Worm (Caenorhabditis elegans): Measurements from ENCODE around the gene C23H3.2.

The C23H3.2 gene

DNA sequence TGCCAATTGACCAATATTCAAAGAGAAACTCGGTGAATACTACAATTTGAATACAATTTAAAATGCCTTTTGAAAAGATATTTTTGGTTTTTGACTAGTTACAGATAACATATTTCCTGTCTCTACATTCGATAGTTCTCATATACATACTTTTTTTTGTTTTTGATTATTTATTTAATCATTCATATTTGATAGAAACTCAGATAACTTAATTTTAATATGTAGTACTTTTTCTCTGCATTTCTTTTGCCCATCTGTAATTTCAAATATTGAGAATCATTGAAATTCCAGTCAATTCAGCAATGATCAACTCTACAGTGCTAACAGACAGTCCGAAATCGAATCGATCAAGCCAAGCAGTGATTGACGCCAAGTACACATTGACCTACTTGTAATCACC lies at the start of gene C23H3.2:
C23H3.2 (plus strand) TSS at position 301 of the 400 bp plus-strand sequence.
- TF ChIP-seq unc-62 (GFP tag; optimal IDR thresholded peaks at IDR 0.05), result no peak

DNA sequence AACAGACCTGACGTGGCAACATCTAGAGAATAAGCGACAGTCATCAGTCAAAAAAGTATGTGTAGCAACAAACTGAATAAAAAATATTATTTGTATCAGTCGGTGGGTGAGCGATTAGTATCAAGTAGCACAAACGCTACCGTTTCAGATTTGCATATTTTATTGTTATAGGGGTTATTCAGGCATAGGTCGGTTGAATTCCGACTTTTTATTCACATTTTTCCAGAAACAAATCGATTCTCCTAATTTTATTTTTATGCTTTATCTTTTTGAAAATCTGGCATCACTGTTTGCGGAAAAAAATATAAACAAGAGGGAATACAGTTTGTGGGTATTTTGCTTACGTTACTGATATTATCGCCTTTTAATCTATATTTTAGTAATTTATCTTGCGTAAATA lies 49.3 kb upstream of the C23H3.2 start, which contains the start of gene best-4:
best-4 (minus strand) TSS at position 101 of the 400 bp plus-strand sequence.
- no peak for TF ChIP-seq unc-62 (GFP tag; optimal IDR thresholded peaks at IDR 0.05)

ce11 chrII:12685-13084 lies 48.4 kb upstream of the C23H3.2 start, which contains the start of gene best-3:
TSS of gene best-3 (plus strand) at chrII:12985.
- TF ChIP-seq unc-62 (GFP tag; optimal IDR thresholded peaks at IDR 0.05), result no peak

DNA sequence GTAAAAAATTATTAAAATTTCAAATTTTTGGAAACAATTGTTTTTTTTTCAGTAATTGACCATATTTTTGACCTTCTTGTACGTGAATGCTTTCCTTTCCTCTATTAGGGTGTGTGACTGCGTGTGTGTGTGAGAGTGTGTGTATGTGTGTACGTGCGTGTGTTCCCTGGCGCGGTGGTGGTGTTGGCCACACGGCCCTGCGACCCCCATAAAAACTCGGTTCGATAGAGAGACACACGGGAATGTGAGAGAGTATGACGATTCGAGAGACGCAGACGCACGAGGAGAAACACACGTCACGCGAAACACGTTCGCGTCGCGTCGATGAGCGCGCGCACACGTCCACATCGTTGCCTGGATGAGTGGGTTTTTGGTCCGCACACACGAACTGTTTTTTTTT lies 42.3 kb upstream of the C23H3.2 start:
- no peak for TF ChIP-seq unc-62 (GFP tag; optimal IDR thresholded peaks at IDR 0.05)

DNA sequence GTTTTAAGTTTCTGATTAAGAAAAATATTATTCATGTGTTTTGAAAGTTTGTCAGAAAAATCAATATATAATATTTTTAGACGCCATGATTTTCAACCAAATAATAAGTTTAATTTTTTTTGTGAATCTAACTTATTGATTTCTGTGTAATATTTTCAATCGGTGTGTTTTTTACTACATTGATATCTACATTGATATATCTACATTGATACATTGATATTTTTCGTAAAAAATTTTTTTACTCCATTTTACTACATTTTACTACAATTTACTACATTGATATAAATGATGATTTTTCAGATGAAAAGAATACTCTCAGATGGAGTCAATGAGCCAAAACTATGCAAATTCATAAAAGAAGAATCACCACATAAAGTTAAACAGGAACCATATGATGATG lies 41.9 kb upstream of the C23H3.2 start, which contains the start of gene gmeb-1:
gmeb-1 (plus strand) TSS at position 301 of the 400 bp plus-strand sequence.
- TF ChIP-seq unc-62 (GFP tag; optimal IDR thresholded peaks at IDR 0.05), result no peak

- TF ChIP-seq unc-62 (GFP tag; optimal IDR thresholded peaks at IDR 0.05), result no peak
Measured at ce11 chrII:21953-22352, 39.2 kb upstream of the C23H3.2 start.

DNA sequence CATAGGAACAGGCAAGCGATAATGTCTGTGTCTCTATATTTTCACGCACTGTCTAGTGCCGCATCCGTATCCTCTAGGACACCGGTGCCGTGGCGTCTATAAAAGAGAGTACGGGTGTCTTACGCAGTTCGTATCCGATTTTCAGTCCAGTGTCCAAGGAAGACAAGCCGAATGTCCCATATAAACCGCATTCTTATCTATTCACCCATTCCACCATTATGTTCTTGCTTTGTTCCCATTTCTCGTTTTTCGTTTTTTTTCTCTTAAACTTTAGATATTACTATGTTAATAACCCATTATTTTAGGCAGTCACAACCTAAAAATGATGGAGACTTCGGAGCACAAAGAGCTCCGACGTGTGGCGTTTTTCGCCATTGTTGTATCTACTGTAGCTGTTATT lies 38.1 kb upstream of the C23H3.2 start, which contains the start of gene sqt-2:
sqt-2 (plus strand) TSS at position 301 of the 400 bp plus-strand sequence.
- no peak for TF ChIP-seq unc-62 (GFP tag; optimal IDR thresholded peaks at IDR 0.05)

DNA sequence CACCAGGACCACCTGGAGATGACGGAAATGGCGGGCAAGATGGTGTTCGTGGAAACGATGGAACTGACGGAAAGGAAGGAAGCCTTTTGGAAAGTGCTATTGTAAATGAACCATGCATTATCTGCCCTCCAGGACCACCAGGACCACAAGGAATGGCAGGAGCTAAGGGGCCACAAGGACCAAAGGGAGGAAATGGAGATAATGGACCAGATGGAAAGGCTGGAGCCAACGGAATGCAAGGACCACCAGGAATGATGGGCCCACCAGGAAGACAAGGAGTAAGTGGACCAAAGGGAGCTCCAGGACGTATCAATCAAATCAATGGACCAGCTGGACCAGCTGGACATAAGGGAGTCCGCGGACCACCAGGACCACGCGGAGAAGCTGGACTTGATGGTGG lies 37.4 kb upstream of the C23H3.2 start:
- no peak for TF ChIP-seq unc-62 (GFP tag; optimal IDR thresholded peaks at IDR 0.05)

- TF ChIP-seq unc-62 (GFP tag; optimal IDR thresholded peaks at IDR 0.05), result no peak
Measured at ce11 chrII:24559-24998, 36.5 kb upstream of the C23H3.2 start, which contains the start of gene enee-1. TSS of gene enee-1 (plus strand) at chrII:24666.

DNA sequence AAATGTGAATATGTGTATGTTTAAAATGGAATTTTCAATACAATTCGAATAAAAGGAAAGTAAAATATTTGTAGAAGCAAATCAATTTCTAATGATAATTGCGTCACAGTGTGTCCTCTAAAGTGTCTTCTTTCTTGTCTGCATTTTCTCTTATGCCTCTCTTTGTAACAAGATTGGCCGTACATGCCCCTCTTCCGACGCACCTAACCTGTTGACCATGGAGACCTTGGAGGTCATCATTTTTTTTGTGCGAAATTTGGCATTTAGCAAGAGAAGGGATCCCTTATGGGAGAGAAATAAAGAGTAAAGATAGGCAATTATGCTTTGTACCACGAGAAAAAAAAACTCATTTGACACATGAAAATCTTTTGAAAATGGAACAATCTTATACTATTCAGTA lies 32.8 kb upstream of the C23H3.2 start, which contains the start of gene F23F1.4:
F23F1.4 (minus strand) TSS at position 141 of the 400 bp plus-strand sequence.
- TF ChIP-seq unc-62 (GFP tag; optimal IDR thresholded peaks at IDR 0.05), result no peak

DNA sequence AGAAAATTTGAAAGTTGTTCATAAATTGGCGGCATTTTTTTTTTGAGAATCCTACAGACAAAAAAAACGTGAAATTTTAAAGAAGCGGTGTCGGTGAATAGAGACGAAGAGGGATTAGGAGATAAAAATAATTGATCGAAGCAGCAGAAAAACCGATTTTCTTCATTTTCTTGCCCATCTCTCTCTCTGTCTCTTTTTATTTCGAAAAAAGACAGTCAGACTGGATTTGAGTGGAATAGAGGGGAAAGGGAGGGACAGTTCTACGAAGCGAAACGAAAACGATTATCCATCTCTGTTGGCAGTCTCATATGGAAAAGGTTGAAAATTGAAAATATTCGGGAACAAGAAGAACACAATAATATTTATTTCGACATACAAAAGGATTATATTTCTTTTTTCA lies 31.5 kb upstream of the C23H3.2 start:
- TF ChIP-seq unc-62 (GFP tag; optimal IDR thresholded peaks at IDR 0.05), result no peak

ce11 chrII:31521-31920 lies 29.6 kb upstream of the C23H3.2 start, which contains the start of the genes F23F1.5 and fbxc-54:
TSS of gene F23F1.5 (minus strand) at chrII:31584.
TSS of gene fbxc-54 (plus strand) at chrII:31719.
- no peak for TF ChIP-seq unc-62 (GFP tag; optimal IDR thresholded peaks at IDR 0.05)

- no peak for TF ChIP-seq unc-62 (GFP tag; optimal IDR thresholded peaks at IDR 0.05)
Measured at ce11 chrII:33904-34303, 27.2 kb upstream of the C23H3.2 start, which contains the start of gene F23F1.2. TSS of gene F23F1.2 (plus strand) at chrII:34204.

DNA sequence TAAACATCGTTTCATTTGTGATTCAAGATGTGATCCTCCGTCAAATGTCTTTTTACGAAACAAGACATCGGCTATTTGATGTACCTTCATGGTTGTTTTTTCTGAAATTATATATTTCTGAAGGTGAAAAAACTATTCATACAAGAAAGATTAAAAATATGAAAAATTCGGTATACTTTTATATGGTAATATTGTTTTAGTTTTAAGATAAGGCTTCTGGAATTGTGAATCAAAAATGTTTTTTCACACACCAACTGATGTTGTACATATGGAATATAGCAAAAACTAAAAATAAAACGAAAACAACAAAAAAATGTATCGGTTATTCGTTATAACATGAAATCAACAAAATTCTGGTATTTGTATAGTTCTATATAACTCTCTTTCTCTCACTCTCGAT lies 23.9 kb upstream of the C23H3.2 start, which contains the start of gene F23F1.6:
F23F1.6 (minus strand) TSS at position 101 of the 400 bp plus-strand sequence.
- TF ChIP-seq unc-62 (GFP tag; optimal IDR thresholded peaks at IDR 0.05), result no peak

DNA sequence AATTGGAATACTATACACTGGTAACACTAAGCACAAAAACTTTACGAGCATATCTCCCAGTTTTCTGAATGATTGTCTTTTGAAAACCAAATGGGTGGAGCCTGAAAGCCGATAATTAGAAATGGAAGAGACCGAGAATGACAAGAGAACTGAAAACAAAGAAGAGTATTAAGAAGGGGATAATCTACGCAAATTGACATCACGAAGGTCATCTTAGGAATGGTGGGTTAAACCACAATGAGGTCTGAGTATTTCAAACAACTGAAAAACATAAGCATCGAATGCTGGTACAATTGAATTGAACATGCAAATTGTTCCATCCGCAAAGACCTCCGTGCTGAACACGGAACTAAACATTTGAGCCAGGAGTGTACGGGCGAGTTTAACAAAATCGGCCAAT lies 21.7 kb upstream of the C23H3.2 start, which contains the start of gene spp-24:
spp-24 (minus strand) TSS at position 101 of the 400 bp plus-strand sequence.
- no peak for TF ChIP-seq unc-62 (GFP tag; optimal IDR thresholded peaks at IDR 0.05)

ce11 chrII:41914-42313 lies 19.2 kb upstream of the C23H3.2 start, which contains the start of gene F23F1.10:
TSS of gene F23F1.10 (minus strand) at chrII:41982.
- no peak for TF ChIP-seq unc-62 (GFP tag; optimal IDR thresholded peaks at IDR 0.05)

- TF ChIP-seq unc-62 (GFP tag; optimal IDR thresholded peaks at IDR 0.05), result no peak
Measured at ce11 chrII:43640-44039, 17.5 kb upstream of the C23H3.2 start, which contains the start of gene nfyc-1. TSS of gene nfyc-1 (plus strand) at chrII:43907.

All from whole organism, dauer.